Fruit fly (Drosophila melanogaster): ENCODE measurements around the gene TBC1D5.
A peak's percentile ranks its signal among the peaks of the same experiment; 100 is the strongest.

The TBC1D5 gene

DNA sequence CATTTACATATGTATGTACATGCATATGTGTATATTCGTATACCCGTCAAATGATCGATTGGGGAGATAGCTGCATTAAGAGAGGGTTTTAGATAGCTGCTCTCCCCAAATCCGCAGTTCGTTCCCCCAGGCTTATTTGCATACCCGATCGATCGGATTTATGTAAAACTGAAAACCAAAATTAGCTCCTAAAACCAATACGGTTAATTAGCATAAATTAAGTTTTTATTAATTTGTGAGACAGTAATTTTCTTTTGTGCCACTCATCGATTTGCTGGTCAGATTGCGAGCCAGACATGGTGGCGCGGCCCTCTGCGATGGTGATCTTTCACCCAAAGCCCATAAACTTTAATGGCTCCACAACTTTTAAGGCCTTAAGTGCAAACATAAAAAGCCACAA is 40.6 kb downstream of the TBC1D5 start:
- TF ChIP-seq CG12769 (tag; optimal IDR thresholded peaks at IDR 0.05) (peak; percentile 47), CG3726 (GFP tag; IDR thresholded peaks at IDR 0.05) (no peak), oc (tag; optimal IDR thresholded peaks at IDR 0.05) (no peak), CG12071 (GFP tag; optimal IDR thresholded peaks at IDR 0.05) (no peak), sima (GFP tag; optimal IDR thresholded peaks at IDR 0.05) (no peak), Blimp-1 (GFP tag; optimal IDR thresholded peaks at IDR 0.05) (no peak), pum (GFP tag; optimal IDR thresholded peaks at IDR 0.05) (no peak), CrebB (tag; optimal IDR thresholded peaks at IDR 0.05) (no peak), CG9876 (GFP tag; optimal IDR thresholded peaks at IDR 0.05) (no peak), vvl (GFP tag; IDR thresholded peaks at IDR 0.05) (peak; percentile 78; the same call in 1 of the 2 replicates), Tbp (GFP tag; optimal IDR thresholded peaks at IDR 0.05) (no peak), gsb (GFP tag; IDR thresholded peaks at IDR 0.05) (no peak), CG30020 (tag; optimal IDR thresholded peaks at IDR 0.05) (no peak), Med (GFP tag) (peak; percentile 17), CG11398 (GFP tag; optimal IDR thresholded peaks at IDR 0.05) (no peak), run (tag; optimal IDR thresholded peaks at IDR 0.05) (peak; percentile 40), Vsx1 (GFP tag; optimal IDR thresholded peaks at IDR 0.05) (peak; percentile 55), CG6683 (GFP tag; optimal IDR thresholded peaks at IDR 0.05) (no peak), stc (GFP tag; IDR thresholded peaks at IDR 0.05) (no peak), gro (GFP tag; optimal IDR thresholded peaks at IDR 0.05) (no peak), CG11695 (GFP tag; IDR thresholded peaks at IDR 0.05) (no peak), stwl (tag; optimal IDR thresholded peaks at IDR 0.05) (no peak), mam (GFP tag; optimal IDR thresholded peaks at IDR 0.05) (no peak), dm (GFP tag; optimal IDR thresholded peaks at IDR 0.05) (no peak), CG14667 (GFP tag; IDR thresholded peaks at IDR 0.05) (no peak), salm (tag; optimal IDR thresholded peaks at IDR 0.05) (no peak), Mrtf (GFP tag; IDR thresholded peaks at IDR 0.05) (no peak), Awh (GFP tag; IDR thresholded peaks at IDR 0.05) (peak; percentile 78; the same call in 1 of the 2 replicates), CG17612 (GFP tag; IDR thresholded peaks at IDR 0.05) (no peak), sens-2 (GFP tag; IDR thresholded peaks at IDR 0.05) (no peak), Dad (GFP tag; optimal IDR thresholded peaks at IDR 0.05) (no peak), CG6654 (GFP tag; optimal IDR thresholded peaks at IDR 0.05) (no peak), abd-A (tag; optimal IDR thresholded peaks at IDR 0.05) (peak; percentile 55), phol (tag; optimal IDR thresholded peaks at IDR 0.05) (no peak), CG15696 (tag; optimal IDR thresholded peaks at IDR 0.05) (no peak), onecut (GFP tag; IDR thresholded peaks at IDR 0.05) (peak; percentile 44; the same call in 1 of the 2 replicates)

DNA sequence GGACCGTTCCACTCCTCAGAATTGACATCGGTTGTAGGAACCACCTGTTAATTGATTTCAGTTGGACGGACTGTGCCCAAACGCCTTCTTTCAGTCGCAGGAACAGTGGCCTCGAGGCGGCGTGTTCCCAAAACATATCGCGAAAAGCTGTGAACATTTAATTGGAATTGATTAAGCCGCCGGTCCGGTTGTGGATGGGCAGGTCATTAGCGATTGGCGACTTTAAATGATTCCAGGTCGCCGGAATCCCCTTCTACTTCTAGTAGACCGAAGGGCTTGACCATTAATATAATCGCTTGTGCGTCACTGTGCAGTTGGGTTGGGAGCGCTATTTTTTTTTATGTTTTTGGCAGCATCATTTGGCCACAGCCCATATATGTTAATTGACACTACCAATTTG is 50.0 kb downstream of the TBC1D5 start:
- TF ChIP-seq mirr (GFP tag; optimal IDR thresholded peaks at IDR 0.05) (no peak), row (GFP tag; IDR thresholded peaks at IDR 0.05) (0 out of 3 replicates have a peak, but pooled peaks have one; percentile 12), CG2120 (GFP tag; optimal IDR thresholded peaks at IDR 0.05) (peak; percentile 23), Optix (GFP tag; IDR thresholded peaks at IDR 0.05) (no peak), CG3163 (GFP tag; optimal IDR thresholded peaks at IDR 0.05) (no peak), CG30020 (tag; optimal IDR thresholded peaks at IDR 0.05) (no peak), Mad (GFP tag; optimal IDR thresholded peaks at IDR 0.05) (no peak), ap (GFP tag; IDR thresholded peaks at IDR 0.05) (0 out of 2 replicates have a peak, but pooled peaks have one; percentile 8), CG4730 (GFP tag; IDR thresholded peaks at IDR 0.05) (0 out of 2 replicates have a peak, but pooled peaks have one; percentile 20), unpg (GFP tag; optimal IDR thresholded peaks at IDR 0.05) (peak; percentile 5), pnt (GFP tag; optimal IDR thresholded peaks at IDR 0.05) (no peak), CG12391 (tag; optimal IDR thresholded peaks at IDR 0.05) (no peak), CG15011 (GFP tag; optimal IDR thresholded peaks at IDR 0.05) (no peak), chinmo (GFP tag; IDR thresholded peaks at IDR 0.05; ENCODE audit: partially characterized antibody) (0 out of 4 replicates have a peak, but pooled peaks have one; percentile 22), Deaf1 (tag; optimal IDR thresholded peaks at IDR 0.05) (no peak), slbo (GFP tag; IDR thresholded peaks at IDR 0.05) (0 out of 2 replicates have a peak, but pooled peaks have one; percentile 33), CG10209 (GFP tag; optimal IDR thresholded peaks at IDR 0.05) (no peak), Sox102F (GFP tag; optimal IDR thresholded peaks at IDR 0.05) (peak; percentile 8), CG8388 (GFP tag; optimal IDR thresholded peaks at IDR 0.05) (no peak)

All from whole organism, embryonic.